Fruit fly (Drosophila melanogaster) whole organism, adult: ENCODE results near the gene Cpsf6.

Source experiments
- CG11617 ChIP-seq: fragments of 200-800 bp; sonication (Bioruptor generic); optimal IDR thresholded peaks from 2 replicates; lab custom pipeline; 2017; ENCODE audit warnings: mild to moderate bottlenecking, missing biosample characterization, missing genetic modification reagents, missing genetic modification characterization
- CG12768 ChIP-seq: fragments of 200-800 bp; sonication (Bioruptor generic); optimal IDR thresholded peaks from 2 replicates; lab custom pipeline; 2017; ENCODE audit warnings: missing biosample characterization, missing genetic modification characterization, mild to moderate bottlenecking, moderate library complexity, missing genetic modification reagents
- CG14711 ChIP-seq: fragments of 200-800 bp; sonication (Bioruptor generic); optimal IDR thresholded peaks from 2 replicates; lab custom pipeline; 2018; ENCODE audit warnings: missing biosample characterization, mild to moderate bottlenecking, missing genetic modification characterization, moderate library complexity
- CG1620 ChIP-seq: fragments of 200-800 bp; sonication (Bioruptor generic); optimal IDR thresholded peaks from 2 replicates; lab custom pipeline; 2016; ENCODE audit warnings: missing biosample characterization, missing genetic modification characterization
- CG33017 ChIP-seq: fragments of 200-800 bp; sonication (Bioruptor generic); optimal IDR thresholded peaks from 2 replicates; lab custom pipeline; 2018; ENCODE audit warnings: missing biosample characterization, mild to moderate bottlenecking, missing genetic modification characterization, moderate library complexity
- CG5204 ChIP-seq: fragments of 200-800 bp; sonication (Bioruptor generic); optimal IDR thresholded peaks from 2 replicates; lab custom pipeline; 2016; ENCODE audit warnings: missing biosample characterization, missing genetic modification characterization
- CG7045 ChIP-seq: fragments of 200-800 bp; sonication (Bioruptor generic); optimal IDR thresholded peaks from 2 replicates; lab custom pipeline; 2017; ENCODE audit warnings: missing biosample characterization, mild to moderate bottlenecking, missing genetic modification characterization
- CG7101 ChIP-seq: fragments of 200-800 bp; sonication (Bioruptor generic); optimal IDR thresholded peaks from 2 replicates; lab custom pipeline; 2018; ENCODE audit warnings: missing biosample characterization, mild to moderate bottlenecking, missing genetic modification characterization, moderate library complexity
- Clk ChIP-seq: fragments of 200-800 bp; sonication (Bioruptor generic); optimal IDR thresholded peaks from 2 replicates; lab custom pipeline; 2017; ENCODE audit warnings: missing biosample characterization, missing genetic modification characterization
- Crg-1 ChIP-seq: fragments of 200-800 bp; sonication (Bioruptor generic); optimal IDR thresholded peaks from 2 replicates; lab custom pipeline; 2016; ENCODE audit warnings: missing biosample characterization, missing genetic modification characterization
- Hr96 ChIP-seq: fragments of 200-800 bp; sonication (Bioruptor generic); optimal IDR thresholded peaks from 2 replicates; lab custom pipeline; 2016; ENCODE audit warnings: missing biosample characterization, missing genetic modification characterization
- Mnt ChIP-seq: fragments of 200-800 bp; sonication (Bioruptor generic); optimal IDR thresholded peaks from 2 replicates; lab custom pipeline; 2016; ENCODE audit warnings: missing biosample characterization, mild to moderate bottlenecking, missing genetic modification characterization
- bab1 ChIP-seq: fragments of 200-800 bp; sonication (Bioruptor generic); optimal IDR thresholded peaks from 3 replicates; lab custom pipeline; 2019; ENCODE audit warnings: missing biosample characterization, mild to moderate bottlenecking, missing genetic modification characterization, moderate library complexity
- cic ChIP-seq: fragments of 200-800 bp; sonication (Bioruptor generic); optimal IDR thresholded peaks from 2 replicates; lab custom pipeline; 2017; ENCODE audit warnings: missing biosample characterization, mild to moderate bottlenecking, missing genetic modification characterization, moderate library complexity
- cnc ChIP-seq, 2 experiments: fragments of >200 bp; optimal IDR thresholded peaks; 2 replicates each; lab custom pipeline; 2017
- kay ChIP-seq: fragments of 200-800 bp; sonication (Bioruptor generic); peaks from one replicate; lab custom pipeline; 2016; ENCODE audit warnings: missing biosample characterization, missing genetic modification characterization, borderline replicate concordance
- ovo ChIP-seq: fragments of 200-800 bp; sonication (Bioruptor generic); optimal IDR thresholded peaks from 2 replicates; lab custom pipeline; 2016; ENCODE audit warnings: missing biosample characterization, missing genetic modification characterization
- pad ChIP-seq: fragments of 200-800 bp; sonication (Bioruptor generic); optimal IDR thresholded peaks from 3 replicates; lab custom pipeline; 2017; ENCODE audit warnings: missing biosample characterization, missing genetic modification characterization, mild to moderate bottlenecking, moderate library complexity, missing genetic modification reagents
- tj ChIP-seq: fragments of 200-800 bp; sonication (Bioruptor generic); optimal IDR thresholded peaks from 3 replicates; lab custom pipeline; 2017; ENCODE audit warnings: missing biosample characterization, mild to moderate bottlenecking, missing genetic modification characterization, moderate library complexity
- toe ChIP-seq: fragments of 200-800 bp; sonication (Bioruptor generic); optimal IDR thresholded peaks from 2 replicates; lab custom pipeline; 2016; ENCODE audit warnings: missing biosample characterization, missing genetic modification characterization

Cpsf6 gene

DNA sequence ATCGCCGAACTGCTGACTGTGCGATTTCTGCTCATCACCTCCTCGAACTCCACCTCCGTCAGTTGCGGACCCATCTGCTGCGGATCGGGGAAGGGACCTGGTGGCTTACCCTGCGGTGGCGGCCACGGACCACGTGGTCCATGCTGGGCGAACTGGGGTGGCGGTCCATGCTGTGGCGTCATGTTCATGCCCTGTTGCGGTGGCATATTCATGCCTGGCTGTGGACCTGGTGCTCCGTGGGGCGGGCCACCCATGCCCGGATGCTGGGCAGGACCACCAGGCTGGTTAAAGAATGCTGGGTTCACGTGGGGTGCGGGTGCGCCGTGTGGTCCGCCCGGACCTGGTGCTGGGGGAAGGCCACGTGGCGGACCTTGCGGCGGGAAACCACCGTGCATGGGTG is 3.0 kb downstream of the Cpsf6 start:
- TF ChIP-seq CG7045 (GFP tag; lab: Kevin White, UChicago) (no peak), bab1 (no peak), Mnt (GFP tag; lab: Kevin White, UChicago) (no peak), CG12768 (GFP tag; lab: Kevin White, UChicago) (no peak), kay (GFP tag; lab: Kevin White, UChicago) (no peak), CG1620 (GFP tag; lab: Kevin White, UChicago) (no peak), Hr96 (GFP tag; lab: Kevin White, UChicago) (no peak), toe (no peak), Clk (no peak), pad (GFP tag; lab: Kevin White, UChicago) (no peak), CG5204 (GFP tag; lab: Kevin White, UChicago) (no peak), Crg-1 (GFP tag; lab: Kevin White, UChicago) (no peak), cic (GFP tag; lab: Kevin White, UChicago) (no peak), tj (GFP tag; lab: Kevin White, UChicago) (no peak)

DNA sequence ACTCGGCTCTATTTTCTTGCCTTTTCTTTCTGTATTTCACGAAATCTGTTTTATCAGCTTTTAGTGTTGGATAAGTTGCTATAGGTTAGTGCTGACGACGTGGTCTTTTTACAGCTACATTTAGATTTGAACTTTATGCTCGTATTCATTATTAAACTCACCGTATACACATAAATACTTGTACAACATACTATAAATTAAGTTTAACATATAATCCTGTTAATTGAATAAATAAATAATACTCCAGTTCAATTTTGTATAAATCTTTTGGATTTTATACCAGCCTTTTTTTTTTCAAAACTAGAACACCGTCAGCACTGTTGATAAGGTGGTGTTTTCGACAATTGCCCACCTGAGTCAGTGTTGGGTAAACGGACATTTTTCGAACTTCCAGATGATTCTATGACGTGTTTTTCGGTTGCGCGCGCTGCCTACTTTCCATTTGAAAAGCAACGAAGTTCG is 6.4 kb downstream of the Cpsf6 start, which contains the start of gene BI-1:
Gene BI-1 (minus strand): TSS at position 51 of the 462 bp plus-strand sequence.
- TF ChIP-seq cic (GFP tag; lab: Kevin White, UChicago): peak; percentile 28
- TF ChIP-seq CG7045 (GFP tag; lab: Kevin White, UChicago): peak; percentile 80
- TF ChIP-seq CG12768 (GFP tag; lab: Kevin White, UChicago): peak; percentile 89
- TF ChIP-seq CG14711 (tag; lab: Kevin White, UChicago): peak; percentile 72
- peak; percentile 78 for TF ChIP-seq CG11617
- TF ChIP-seq CG7101: peak; percentile 90
- peak; percentile 87 for TF ChIP-seq pad (GFP tag; lab: Kevin White, UChicago)
- peak; percentile 82 for TF ChIP-seq Crg-1 (GFP tag; lab: Kevin White, UChicago)
- peak; percentile 80 for TF ChIP-seq CG33017
- no peak for TF ChIP-seq Hr96 (GFP tag; lab: Kevin White, UChicago)
- TF ChIP-seq toe: no peak
- TF ChIP-seq tj (GFP tag; lab: Kevin White, UChicago): peak; percentile 76
- TF ChIP-seq kay (GFP tag; lab: Kevin White, UChicago): peak; percentile 98
- peak; percentile 79 for TF ChIP-seq CG1620 (GFP tag; lab: Kevin White, UChicago)
- TF ChIP-seq Clk: peak; percentile 81
- TF ChIP-seq Mnt (GFP tag; lab: Kevin White, UChicago): peak; percentile 69
- no peak for TF ChIP-seq cnc (optimal IDR thresholded peaks at IDR 0.05; lab: Kevin White, UChicago)
- TF ChIP-seq CG5204 (GFP tag; lab: Kevin White, UChicago): no peak
- peak; percentile 28 for TF ChIP-seq ovo (GFP tag; lab: Kevin White, UChicago)
- peak; percentile 59 for TF ChIP-seq bab1

dm6 chr3L:8306880-8307279 is 8.4 kb downstream of the Cpsf6 start, which contains the start of gene Gr66a:
Gene Gr66a (minus strand): TSS chr3L:8306980.
- TF ChIP-seq pad (GFP tag; lab: Kevin White, UChicago) (no peak), CG14711 (tag; lab: Kevin White, UChicago) (no peak), Hr96 (GFP tag; lab: Kevin White, UChicago) (no peak), Clk (no peak), ovo (GFP tag; lab: Kevin White, UChicago) (no peak), cic (GFP tag; lab: Kevin White, UChicago) (no peak), CG33017 (no peak), Crg-1 (GFP tag; lab: Kevin White, UChicago) (no peak), CG7045 (GFP tag; lab: Kevin White, UChicago) (no peak), Mnt (GFP tag; lab: Kevin White, UChicago) (no peak), CG11617 (no peak), CG1620 (GFP tag; lab: Kevin White, UChicago) (no peak), toe (no peak), cnc (optimal IDR thresholded peaks at IDR 0.05; lab: Kevin White, UChicago) (no peak), tj (GFP tag; lab: Kevin White, UChicago) (no peak), kay (GFP tag; lab: Kevin White, UChicago) (no peak), CG12768 (GFP tag; lab: Kevin White, UChicago) (no peak), CG7101 (no peak), bab1 (no peak), CG5204 (GFP tag; lab: Kevin White, UChicago) (no peak)

dm6 chr3L:8303912-8304311 is 11.4 kb downstream of the Cpsf6 start, which contains the start of the genes CG7194 and Sbp2:
Gene CG7194 (minus strand): TSS chr3L:8304059.
Gene Sbp2 (plus strand): TSS chr3L:8304157.
- TF ChIP-seq bab1 (peak; percentile 15), cic (GFP tag; lab: Kevin White, UChicago) (no peak), CG11617 (peak; percentile 9), Mnt (GFP tag; lab: Kevin White, UChicago) (no peak), Hr96 (GFP tag; lab: Kevin White, UChicago) (no peak), CG12768 (GFP tag; lab: Kevin White, UChicago) (peak; percentile 18), CG1620 (GFP tag; lab: Kevin White, UChicago) (no peak), ovo (GFP tag; lab: Kevin White, UChicago) (no peak), CG14711 (tag; lab: Kevin White, UChicago) (no peak), pad (GFP tag; lab: Kevin White, UChicago) (no peak), tj (GFP tag; lab: Kevin White, UChicago) (no peak), CG7045 (GFP tag; lab: Kevin White, UChicago) (no peak), CG33017 (peak; percentile 25), kay (GFP tag; lab: Kevin White, UChicago) (no peak), Crg-1 (GFP tag; lab: Kevin White, UChicago) (no peak)

DNA sequence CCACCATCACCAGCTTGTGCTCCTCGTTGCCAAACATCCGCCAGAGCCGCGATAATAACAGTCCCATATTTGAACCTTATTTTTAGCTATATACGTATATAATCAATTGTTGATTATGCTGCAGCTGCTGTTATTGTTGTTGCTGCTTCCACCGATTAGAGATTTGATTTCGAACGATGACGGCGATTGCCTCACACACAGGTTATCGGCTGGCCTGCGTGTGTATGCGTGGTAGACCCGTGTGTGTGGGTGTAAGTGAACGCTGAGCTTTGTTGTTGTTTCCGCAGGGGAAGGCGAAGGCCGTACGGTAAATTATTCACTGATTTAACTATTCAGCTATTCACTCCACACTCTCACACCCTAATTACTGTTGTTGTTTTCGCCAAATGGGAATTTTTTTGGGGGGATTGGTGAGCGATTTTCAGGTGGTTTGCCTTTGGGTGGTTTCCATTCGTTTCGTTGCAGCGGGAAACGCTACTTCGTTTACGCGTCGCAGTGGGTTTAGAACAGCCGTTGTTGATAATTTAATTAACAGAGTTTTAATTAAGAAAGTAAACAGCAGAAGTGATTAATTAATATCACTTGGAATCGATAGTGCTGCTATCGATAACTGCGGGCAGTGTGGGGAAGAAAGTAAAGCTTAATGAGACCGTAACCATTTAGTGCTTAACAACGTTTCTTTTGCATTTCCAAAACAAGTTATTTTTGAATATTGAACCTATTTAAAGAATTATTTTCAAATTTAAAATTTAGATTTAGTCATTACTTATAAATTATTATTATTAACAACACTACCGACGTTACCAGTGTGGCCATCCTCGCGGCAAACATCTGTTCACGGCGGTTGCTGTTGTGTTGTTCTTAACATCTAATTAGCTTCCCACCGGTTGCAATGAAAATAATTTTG is 15.8 kb downstream of the Cpsf6 start, which contains the start of the genes Arl5 and CG13671:
Gene Arl5 (minus strand): TSS at position 616 of the 907 bp plus-strand sequence.
Gene CG13671 (plus strand): TSS at position 841 of the 907 bp plus-strand sequence.
- TF ChIP-seq CG11617 (peak; percentile 82), kay (GFP tag; lab: Kevin White, UChicago) (no peak), ovo (GFP tag; lab: Kevin White, UChicago) (peak; percentile 83), pad (GFP tag; lab: Kevin White, UChicago) (peak; percentile 100), CG5204 (GFP tag; lab: Kevin White, UChicago) (no peak), bab1 (peak; percentile 84), Clk (peak; percentile 60), CG33017 (peak; percentile 44), CG7045 (GFP tag; lab: Kevin White, UChicago) (peak; percentile 66), tj (GFP tag; lab: Kevin White, UChicago) (peak; percentile 31), CG12768 (GFP tag; lab: Kevin White, UChicago) (peak; percentile 57), Mnt (GFP tag; lab: Kevin White, UChicago) (peak; percentile 32), cic (GFP tag; lab: Kevin White, UChicago) (peak; percentile 54), cnc (optimal IDR thresholded peaks at IDR 0.05; lab: Kevin White, UChicago) (no peak), CG7101 (peak; percentile 80), CG1620 (GFP tag; lab: Kevin White, UChicago) (peak; percentile 66), Crg-1 (GFP tag; lab: Kevin White, UChicago) (peak; percentile 72), CG14711 (tag; lab: Kevin White, UChicago) (peak; percentile 83), Hr96 (GFP tag; lab: Kevin White, UChicago) (no peak)
